Worm (Caenorhabditis elegans) whole organism, L2 larva: ENCODE measurements around the gene pinn-4.

ENCODE experiments used
- F13H6.1 ChIP-seq: sonication (generic microtip); optimal IDR thresholded peaks from 2 replicates; lab custom pipeline; 2016; ENCODE audit warnings: missing genetic modification characterization, missing compliant biosample characterization
- ZK546.5 ChIP-seq: sonication (generic microtip); optimal IDR thresholded peaks from 2 replicates; lab custom pipeline; 2017; ENCODE audit warnings: missing biosample characterization, missing genetic modification characterization
- ceh-82 ChIP-seq: fragments of 150-350 bp; optimal IDR thresholded peaks from 2 replicates; lab custom pipeline; 2014; ENCODE audit warnings: missing biosample characterization, missing genetic modification characterization
- elt-3 ChIP-seq: sonication (generic microtip); optimal IDR thresholded peaks from 2 replicates; lab custom pipeline; 2017; ENCODE audit warnings: missing biosample characterization, missing genetic modification characterization
- nhr-237 ChIP-seq: fragments of 150-350 bp; optimal IDR thresholded peaks from 2 replicates; lab custom pipeline; 2014; ENCODE audit warnings: missing biosample characterization, missing genetic modification characterization
- nhr-25 ChIP-seq: fragments of 150-350 bp; sonication (generic microtip); optimal IDR thresholded peaks from 3 replicates; lab custom pipeline; 2014; ENCODE audit warnings: missing biosample characterization, missing genetic modification characterization
- nhr-77 ChIP-seq: fragments of 150-350 bp; optimal IDR thresholded peaks from 2 replicates; lab custom pipeline; 2014; ENCODE audit warnings: missing biosample characterization, missing genetic modification characterization
- sma-9 ChIP-seq, 2 experiments: fragments of 150-350 bp in 1 of 2; sonication (generic microtip) in 1 of 2; optimal IDR thresholded peaks; 2 replicates each; lab custom pipeline; 2014 to 2016; ENCODE audit warnings: missing genetic modification characterization in 2 of 2, mild to moderate bottlenecking in 1 of 2, missing biosample characterization in 1 of 2, missing compliant biosample characterization in 1 of 2, missing genetic modification reagents in 1 of 2, moderate library complexity in 1 of 2
- snpc-4 ChIP-seq: fragments of 150-350 bp; optimal IDR thresholded peaks from 2 replicates; lab custom pipeline; 2014; ENCODE audit warnings: missing biosample characterization, missing genetic modification characterization
- unc-62 ChIP-seq: fragments of 150-350 bp; optimal IDR thresholded peaks from 2 replicates; lab custom pipeline; 2014; ENCODE audit warnings: missing biosample characterization, missing genetic modification reagents, missing genetic modification characterization
- ztf-11 ChIP-seq: sonication (generic microtip); optimal IDR thresholded peaks from 2 replicates; lab custom pipeline; 2017; ENCODE audit warnings: missing biosample characterization, missing genetic modification characterization

- no peak for TF ChIP-seq nhr-25 (tag; lab: Kevin White, UChicago)
- no peak for TF ChIP-seq snpc-4 (tag; lab: Kevin White, UChicago)
- no peak for TF ChIP-seq ztf-11
- no peak for TF ChIP-seq elt-3 (tag; lab: Kevin White, UChicago)
- TF ChIP-seq unc-62 (GFP tag; lab: Kevin White, UChicago) = no peak
- no peak for TF ChIP-seq ZK546.5 (tag; lab: Kevin White, UChicago)
- TF ChIP-seq nhr-77 (tag; lab: Kevin White, UChicago) = no peak
- TF ChIP-seq sma-9 (GFP tag; optimal IDR thresholded peaks at IDR 0.05; lab: Kevin White, UChicago) = no peak
- no peak for TF ChIP-seq sma-9 (tag; optimal IDR thresholded peaks at IDR 0.05; lab: Kevin White, UChicago)
- no peak for TF ChIP-seq F13H6.1
- TF ChIP-seq nhr-237 (tag; lab: Kevin White, UChicago) = no peak
- TF ChIP-seq ceh-82 = no peak
Measured at ce11 chrII:13405840-13406239, 3.1 kb downstream of the pinn-4 start, which contains the start of gene efl-2.
